Fruit fly (Drosophila melanogaster): ENCODE data around the gene CG15221.

CG15221 gene

DNA sequence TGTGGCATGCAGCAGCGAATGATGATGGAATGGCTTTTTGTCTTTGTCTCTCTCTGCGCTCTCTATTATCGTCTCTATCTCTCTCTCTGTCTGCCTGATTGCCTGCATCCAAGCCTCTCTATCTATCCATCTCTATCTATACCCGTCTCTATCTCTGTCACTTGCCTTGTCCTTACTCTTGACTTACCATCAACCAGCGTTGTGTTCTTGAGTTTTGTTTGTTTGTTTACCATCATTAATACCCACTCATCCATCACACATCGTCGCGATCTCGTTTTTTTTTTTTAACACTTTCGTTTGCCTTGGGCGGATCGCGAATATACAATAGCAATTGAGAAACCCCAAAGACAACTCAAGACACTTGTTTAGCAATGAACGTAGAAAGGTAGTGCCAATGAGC is 34.4 kb upstream of the CG15221 start:
- no peak for TF ChIP-seq bab1 (GFP tag; optimal IDR thresholded peaks at IDR 0.05)
- no peak for TF ChIP-seq CG14711 (tag; optimal IDR thresholded peaks at IDR 0.05)
- TF ChIP-seq CG7045 (GFP tag; optimal IDR thresholded peaks at IDR 0.05), result no peak
- TF ChIP-seq CG5204 (GFP tag; optimal IDR thresholded peaks at IDR 0.05), result no peak
- no peak for TF ChIP-seq tj (GFP tag; optimal IDR thresholded peaks at IDR 0.05)
- no peak for TF ChIP-seq pad (GFP tag; optimal IDR thresholded peaks at IDR 0.05)
- no peak for TF ChIP-seq CG11617 (GFP tag; optimal IDR thresholded peaks at IDR 0.05)
- TF ChIP-seq CG7101 (tag; optimal IDR thresholded peaks at IDR 0.05), result no peak
- TF ChIP-seq Crg-1 (GFP tag; optimal IDR thresholded peaks at IDR 0.05), result no peak
- TF ChIP-seq ovo (GFP tag; optimal IDR thresholded peaks at IDR 0.05), result no peak
- no peak for TF ChIP-seq Hr96 (GFP tag; optimal IDR thresholded peaks at IDR 0.05)
- no peak for TF ChIP-seq Clk (GFP tag; optimal IDR thresholded peaks at IDR 0.05)
- TF ChIP-seq kay (GFP tag; ENCODE audit: borderline replicate concordance), result no peak
- no peak for TF ChIP-seq toe (GFP tag; optimal IDR thresholded peaks at IDR 0.05)
- no peak for TF ChIP-seq Mnt (GFP tag; optimal IDR thresholded peaks at IDR 0.05)
- TF ChIP-seq cic (GFP tag; optimal IDR thresholded peaks at IDR 0.05), result no peak
- no peak for TF ChIP-seq cnc (optimal IDR thresholded peaks at IDR 0.05)
- TF ChIP-seq CG12768 (GFP tag; optimal IDR thresholded peaks at IDR 0.05), result no peak
- TF ChIP-seq CG1620 (GFP tag; optimal IDR thresholded peaks at IDR 0.05), result no peak
- TF ChIP-seq CG33017 (tag; optimal IDR thresholded peaks at IDR 0.05), result no peak

DNA sequence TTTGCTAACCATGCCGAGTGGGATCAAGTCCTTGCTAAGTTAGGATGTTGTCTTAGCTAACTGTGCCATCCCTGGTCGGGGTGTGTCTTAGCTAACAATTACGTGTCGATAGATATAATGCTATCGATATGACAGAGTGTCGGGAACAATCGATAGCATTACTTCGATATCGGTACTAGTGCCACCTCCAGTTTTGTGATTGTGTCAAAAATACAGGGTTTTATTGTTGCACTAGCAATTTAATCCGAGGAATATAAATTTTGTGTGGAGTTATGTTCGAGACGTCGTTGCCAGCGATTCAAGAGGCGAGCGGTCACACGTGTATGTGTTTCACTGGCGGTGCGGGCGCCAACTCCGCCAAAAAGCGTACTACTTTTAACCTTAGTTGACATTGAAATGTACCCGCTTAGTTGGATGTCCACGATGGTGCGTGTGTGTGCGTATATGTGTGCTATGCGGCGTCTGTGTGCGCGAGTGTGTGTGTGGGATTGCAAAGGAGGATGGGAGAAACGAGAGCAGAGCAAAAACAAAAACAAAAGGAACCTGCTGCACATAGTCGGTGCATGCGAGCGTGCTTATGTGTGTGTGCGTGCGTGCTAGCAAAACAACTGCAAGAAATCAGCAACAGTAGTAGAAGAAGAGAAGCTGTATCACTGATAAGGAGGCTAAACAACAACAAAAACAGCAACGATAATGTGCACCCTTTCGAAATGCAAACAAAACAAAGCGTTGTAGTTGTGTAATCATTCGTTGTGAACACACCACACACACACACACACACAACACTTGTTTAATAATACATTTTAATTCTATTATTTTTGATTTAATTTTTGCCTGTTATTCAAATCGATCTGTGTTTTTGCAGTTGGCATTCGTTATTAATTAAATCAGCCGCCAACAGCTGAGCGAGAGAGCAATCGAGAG is 28.8 kb upstream of the CG15221 start, which contains the start of gene PhKgamma:
Gene PhKgamma (plus strand): TSS at position 179 of the 924 bp plus-strand sequence.
- peak; percentile 86 for TF ChIP-seq Mnt (GFP tag; optimal IDR thresholded peaks at IDR 0.05)
- TF ChIP-seq CG1620 (GFP tag; optimal IDR thresholded peaks at IDR 0.05), result peak; percentile 32
- TF ChIP-seq toe (GFP tag; optimal IDR thresholded peaks at IDR 0.05), result peak; percentile 41
- TF ChIP-seq kay (GFP tag; ENCODE audit: borderline replicate concordance), result peak; percentile 83
- peak; percentile 2 for TF ChIP-seq CG14711 (tag; optimal IDR thresholded peaks at IDR 0.05)
- TF ChIP-seq cnc (optimal IDR thresholded peaks at IDR 0.05), result no peak
- peak; percentile 66 for TF ChIP-seq bab1 (GFP tag; optimal IDR thresholded peaks at IDR 0.05)
- peak; percentile 16 for TF ChIP-seq pad (GFP tag; optimal IDR thresholded peaks at IDR 0.05)
- no peak for TF ChIP-seq Crg-1 (GFP tag; optimal IDR thresholded peaks at IDR 0.05)
- no peak for TF ChIP-seq CG7045 (GFP tag; optimal IDR thresholded peaks at IDR 0.05)
- peak; percentile 0 for TF ChIP-seq CG12768 (GFP tag; optimal IDR thresholded peaks at IDR 0.05)
- peak; percentile 65 for TF ChIP-seq cic (GFP tag; optimal IDR thresholded peaks at IDR 0.05)
- peak; percentile 71 for TF ChIP-seq tj (GFP tag; optimal IDR thresholded peaks at IDR 0.05)
- TF ChIP-seq Clk (GFP tag; optimal IDR thresholded peaks at IDR 0.05), result no peak
- TF ChIP-seq CG5204 (GFP tag; optimal IDR thresholded peaks at IDR 0.05), result no peak
- peak; percentile 50 for TF ChIP-seq CG11617 (GFP tag; optimal IDR thresholded peaks at IDR 0.05)
- TF ChIP-seq CG7101 (tag; optimal IDR thresholded peaks at IDR 0.05), result peak; percentile 34
- TF ChIP-seq Hr96 (GFP tag; optimal IDR thresholded peaks at IDR 0.05), result no peak
- peak; percentile 35 for TF ChIP-seq ovo (GFP tag; optimal IDR thresholded peaks at IDR 0.05)
- TF ChIP-seq CG33017 (tag; optimal IDR thresholded peaks at IDR 0.05), result no peak

DNA sequence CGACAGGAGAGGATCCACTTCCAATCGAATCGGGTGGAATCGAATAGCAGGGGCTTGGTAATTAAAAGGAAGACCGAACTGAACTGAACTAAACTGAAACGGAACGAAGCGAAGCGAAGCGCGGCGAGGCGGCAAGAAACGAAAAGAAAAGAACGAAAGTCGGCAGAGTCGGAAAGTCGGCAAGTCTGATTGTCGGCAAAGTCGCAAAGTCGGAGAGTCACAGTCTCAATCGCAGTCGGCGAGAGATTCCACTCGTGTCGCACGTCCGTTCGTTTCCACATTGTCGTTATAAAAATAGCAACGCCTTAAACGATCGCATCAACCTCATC is 28.2 kb upstream of the CG15221 start:
- no peak for TF ChIP-seq tj (GFP tag; optimal IDR thresholded peaks at IDR 0.05)
- TF ChIP-seq pad (GFP tag; optimal IDR thresholded peaks at IDR 0.05), result no peak
- no peak for TF ChIP-seq CG12768 (GFP tag; optimal IDR thresholded peaks at IDR 0.05)
- TF ChIP-seq kay (GFP tag; ENCODE audit: borderline replicate concordance), result no peak
- TF ChIP-seq CG7045 (GFP tag; optimal IDR thresholded peaks at IDR 0.05), result no peak

DNA sequence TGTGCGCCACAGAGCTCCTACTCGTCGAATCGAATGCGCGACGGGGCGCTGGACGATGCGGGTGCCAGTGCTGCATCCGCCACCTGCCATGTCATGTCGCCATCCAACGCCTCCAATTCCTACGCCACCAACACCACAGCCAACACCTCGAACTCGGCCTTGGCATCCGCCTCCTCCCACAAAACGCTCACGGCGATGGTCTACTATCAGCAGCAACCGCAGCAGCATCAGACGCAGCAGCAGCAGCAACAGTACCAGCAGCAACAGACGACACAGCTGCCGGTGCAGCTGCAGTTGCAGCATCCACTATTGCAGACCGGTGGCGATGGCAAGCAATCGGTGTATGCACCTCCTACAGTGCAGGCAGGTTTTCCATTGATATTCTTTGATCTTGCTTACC is 23.3 kb upstream of the CG15221 start:
- TF ChIP-seq Crg-1 (GFP tag; optimal IDR thresholded peaks at IDR 0.05) (no peak), CG12768 (GFP tag; optimal IDR thresholded peaks at IDR 0.05) (no peak), Hr96 (GFP tag; optimal IDR thresholded peaks at IDR 0.05) (no peak), pad (GFP tag; optimal IDR thresholded peaks at IDR 0.05) (no peak), cic (GFP tag; optimal IDR thresholded peaks at IDR 0.05) (no peak), Clk (GFP tag; optimal IDR thresholded peaks at IDR 0.05) (no peak), CG11617 (GFP tag; optimal IDR thresholded peaks at IDR 0.05) (no peak), CG5204 (GFP tag; optimal IDR thresholded peaks at IDR 0.05) (no peak), Mnt (GFP tag; optimal IDR thresholded peaks at IDR 0.05) (no peak), CG14711 (tag; optimal IDR thresholded peaks at IDR 0.05) (no peak), kay (GFP tag; ENCODE audit: borderline replicate concordance) (no peak), cnc (optimal IDR thresholded peaks at IDR 0.05) (no peak), tj (GFP tag; optimal IDR thresholded peaks at IDR 0.05) (no peak), CG7045 (GFP tag; optimal IDR thresholded peaks at IDR 0.05) (no peak), ovo (GFP tag; optimal IDR thresholded peaks at IDR 0.05) (no peak), bab1 (GFP tag; optimal IDR thresholded peaks at IDR 0.05) (no peak), CG7101 (tag; optimal IDR thresholded peaks at IDR 0.05) (no peak), CG33017 (tag; optimal IDR thresholded peaks at IDR 0.05) (no peak)

DNA sequence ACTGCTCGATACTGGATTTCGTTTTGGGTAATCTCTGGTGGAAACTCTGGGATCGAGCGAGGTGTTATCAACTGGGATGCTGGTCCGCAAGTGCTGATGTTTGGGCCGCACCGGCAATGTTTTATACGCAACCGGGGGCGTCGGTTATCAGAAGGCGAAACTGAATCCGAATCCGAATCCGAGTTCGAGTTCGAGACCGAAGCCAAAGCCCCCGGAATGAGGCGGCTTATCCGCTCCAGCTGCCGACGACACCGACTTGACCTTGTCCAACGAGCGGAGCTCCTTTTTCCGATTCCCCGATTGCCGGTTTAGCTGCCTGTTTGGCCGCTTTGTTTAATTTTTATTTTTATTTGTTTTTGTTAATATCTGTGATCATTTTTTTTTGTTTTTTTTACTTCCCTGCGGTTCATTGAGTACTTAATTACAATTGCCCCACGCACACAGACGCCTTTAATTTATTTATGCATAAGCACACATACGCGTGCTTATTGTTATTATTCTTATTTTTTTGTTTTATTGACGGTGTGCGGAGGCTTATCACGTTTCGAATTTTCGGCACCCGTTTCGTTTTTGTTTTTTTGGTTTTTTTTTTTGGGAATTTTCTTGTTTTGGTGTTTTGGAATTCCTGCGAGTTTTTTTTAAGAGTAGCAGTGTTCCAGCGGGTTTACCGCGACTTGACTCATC is 19.0 kb upstream of the CG15221 start, which contains the start of gene CG2444:
Gene CG2444 (minus strand): TSS at position 372 of the 684 bp plus-strand sequence.
- TF ChIP-seq Crg-1 (GFP tag; optimal IDR thresholded peaks at IDR 0.05), result no peak
- TF ChIP-seq CG14711 (tag; optimal IDR thresholded peaks at IDR 0.05), result no peak
- no peak for TF ChIP-seq CG1620 (GFP tag; optimal IDR thresholded peaks at IDR 0.05)
- TF ChIP-seq Hr96 (GFP tag; optimal IDR thresholded peaks at IDR 0.05), result no peak
- TF ChIP-seq CG7101 (tag; optimal IDR thresholded peaks at IDR 0.05), result no peak
- TF ChIP-seq CG7045 (GFP tag; optimal IDR thresholded peaks at IDR 0.05), result no peak
- TF ChIP-seq tj (GFP tag; optimal IDR thresholded peaks at IDR 0.05), result no peak
- TF ChIP-seq Mnt (GFP tag; optimal IDR thresholded peaks at IDR 0.05), result no peak
- no peak for TF ChIP-seq Clk (GFP tag; optimal IDR thresholded peaks at IDR 0.05)
- TF ChIP-seq ovo (GFP tag; optimal IDR thresholded peaks at IDR 0.05), result no peak
- TF ChIP-seq CG5204 (GFP tag; optimal IDR thresholded peaks at IDR 0.05), result no peak
- TF ChIP-seq pad (GFP tag; optimal IDR thresholded peaks at IDR 0.05), result no peak
- no peak for TF ChIP-seq cic (GFP tag; optimal IDR thresholded peaks at IDR 0.05)
- no peak for TF ChIP-seq CG11617 (GFP tag; optimal IDR thresholded peaks at IDR 0.05)
- no peak for TF ChIP-seq kay (GFP tag; ENCODE audit: borderline replicate concordance)
- TF ChIP-seq toe (GFP tag; optimal IDR thresholded peaks at IDR 0.05), result no peak
- TF ChIP-seq CG12768 (GFP tag; optimal IDR thresholded peaks at IDR 0.05), result no peak

Measured in whole organism, adult.